Fruit fly (Drosophila melanogaster): ENCODE data around the gene CG17110.

CG17110 gene

dm6 chr3R:23144654-23145053, 53.1 kb downstream of the CG17110 start (continued):
- TF ChIP-seq sens (GFP tag) (peak; percentile 66), psq (GFP tag; optimal IDR thresholded peaks at IDR 0.05) (no peak), stc (GFP tag; IDR thresholded peaks at IDR 0.05) (no peak), CG11695 (GFP tag; IDR thresholded peaks at IDR 0.05) (no peak), pan (optimal IDR thresholded peaks at IDR 0.05) (no peak), pan (GFP tag; optimal IDR thresholded peaks at IDR 0.05 in 1 of 2, IDR thresholded peaks at IDR 0.05 in 1 of 2) (no peak), CG13775 (GFP tag; optimal IDR thresholded peaks at IDR 0.05) (no peak)

Measured in whole organism, embryonic.